Fruit fly (Drosophila melanogaster) Kc167 (cell line): ENCODE results near the gene Mcm6.

Source experiments
- Sin3A ChIP-seq: fragments of >200 bp; optimal IDR thresholded peaks from 2 replicates; lab custom pipeline; 2018; ENCODE audit warnings: missing external identifiers
- psq ChIP-seq: fragments of >200 bp; optimal IDR thresholded peaks from 2 replicates; lab custom pipeline; 2017; ENCODE audit warnings: missing external identifiers

DNA sequence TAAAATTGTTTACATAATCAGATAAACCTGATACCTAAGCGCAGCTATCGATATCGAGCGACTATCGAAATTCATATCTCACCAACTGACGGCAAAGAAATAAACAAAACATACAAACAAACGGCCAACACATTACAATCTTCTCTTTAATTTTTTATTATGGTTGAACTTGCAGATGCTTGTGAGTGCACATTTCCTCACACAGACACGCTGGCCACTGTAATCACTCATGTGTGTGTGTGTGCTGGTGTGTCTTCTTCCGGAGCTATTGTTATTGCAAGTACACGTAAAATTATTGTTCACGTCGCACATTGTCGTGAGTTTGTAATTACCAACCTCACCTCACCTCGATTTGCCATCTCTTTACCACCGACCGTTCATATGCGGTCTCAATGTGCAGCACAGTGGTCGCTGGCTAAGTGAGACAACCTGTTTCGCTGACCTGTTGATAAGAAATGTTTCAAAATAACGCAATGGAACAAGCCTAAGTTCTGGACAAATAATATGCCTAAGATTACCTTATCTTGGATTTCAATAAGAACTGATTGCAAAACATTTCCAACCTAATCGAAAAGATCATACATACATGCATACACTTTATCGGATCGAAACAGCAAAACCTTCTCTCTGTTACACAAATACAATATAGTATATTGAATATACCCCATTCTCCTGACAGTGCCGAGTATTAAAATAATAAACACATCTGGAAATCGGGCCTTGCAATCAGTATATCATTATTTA is 31.0 kb downstream of the Mcm6 start:
- TF ChIP-seq psq (lab: Kevin White, UChicago) (no peak), Sin3A (lab: Kevin White, UChicago) (no peak)
